Fruit fly (Drosophila melanogaster): ENCODE data around the gene CG13984.

Gene CG13984

DNA sequence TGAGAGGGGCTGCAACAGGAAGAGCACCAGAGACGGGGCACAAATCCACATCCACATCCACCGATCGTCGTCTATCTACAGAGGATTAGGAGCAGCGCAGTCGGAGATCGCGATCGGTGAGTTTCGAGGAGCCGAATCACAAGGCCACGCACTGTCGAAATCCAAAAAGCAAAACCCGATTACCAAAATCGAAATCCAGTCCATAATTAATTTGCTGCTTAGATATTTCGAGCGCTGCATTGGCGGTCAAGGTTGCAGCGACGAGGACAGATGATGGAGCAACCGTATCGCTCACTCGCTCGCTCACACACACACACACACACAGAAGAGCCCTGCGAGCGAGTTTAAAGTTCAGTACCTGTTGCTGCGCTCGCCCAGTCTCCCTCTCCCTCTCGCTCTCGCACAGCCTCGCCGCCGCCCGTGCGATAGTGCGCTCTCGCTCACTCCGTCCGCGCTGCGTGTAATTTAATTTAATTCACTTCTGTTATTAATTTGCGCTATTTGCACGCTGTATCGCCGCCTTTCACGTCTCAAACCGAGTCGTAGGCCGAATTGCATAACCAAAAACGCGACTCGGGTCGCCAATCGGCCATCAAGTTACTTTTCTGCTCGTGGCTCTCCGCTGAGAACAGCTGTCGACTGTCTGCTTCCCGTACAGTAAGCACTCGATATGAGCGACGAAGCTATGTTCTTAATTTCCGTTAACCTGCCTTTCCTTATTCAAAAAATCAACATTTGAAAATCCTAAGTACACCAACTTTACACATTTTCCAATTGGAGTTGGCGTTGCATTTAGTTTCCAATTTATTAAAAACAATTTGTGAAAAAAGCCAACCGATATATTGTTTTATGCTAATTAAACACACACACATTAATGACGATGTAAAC, 30.6 kb downstream of the CG13984 start:
- no peak for TF ChIP-seq pan (optimal IDR thresholded peaks at IDR 0.05)
- no peak for TF ChIP-seq Rel (GFP tag; optimal IDR thresholded peaks at IDR 0.05)
- TF ChIP-seq Rel (tag; optimal IDR thresholded peaks at IDR 0.05), result no peak
- TF ChIP-seq dmrt93B (GFP tag; optimal IDR thresholded peaks at IDR 0.05), result peak; percentile 2
- no peak for TF ChIP-seq Dfd (GFP tag; optimal IDR thresholded peaks at IDR 0.05)
- peak; percentile 55 for TF ChIP-seq br (GFP tag; optimal IDR thresholded peaks at IDR 0.05)
- TF ChIP-seq Dif (GFP tag; optimal IDR thresholded peaks at IDR 0.05; ENCODE audit: partially characterized antibody), result peak; percentile 35
- TF ChIP-seq lola (GFP tag; optimal IDR thresholded peaks at IDR 0.05), result peak; percentile 5
- peak; percentile 54 for TF ChIP-seq Hnf4 (GFP tag; optimal IDR thresholded peaks at IDR 0.05)
- no peak for TF ChIP-seq jim (GFP tag; optimal IDR thresholded peaks at IDR 0.05)
- TF ChIP-seq CG32264 (GFP tag; optimal IDR thresholded peaks at IDR 0.05), result peak; percentile 8
- TF ChIP-seq rgr (GFP tag; optimal IDR thresholded peaks at IDR 0.05), result peak; percentile 38
- no peak for TF ChIP-seq Sp1 (GFP tag; optimal IDR thresholded peaks at IDR 0.05)
- no peak for TF ChIP-seq sv (GFP tag; optimal IDR thresholded peaks at IDR 0.05)
- TF ChIP-seq Hr83 (GFP tag; optimal IDR thresholded peaks at IDR 0.05; ENCODE audit: poor library complexity, severe bottlenecking), result no peak
- no peak for TF ChIP-seq dl (GFP tag; optimal IDR thresholded peaks at IDR 0.05; ENCODE audit: insufficient read depth in 1 of 2, partially characterized antibody in 2 of 2)
- TF ChIP-seq woc (GFP tag; optimal IDR thresholded peaks at IDR 0.05), result peak; percentile 17
- TF ChIP-seq ey (GFP tag; optimal IDR thresholded peaks at IDR 0.05), result peak; percentile 50
- TF ChIP-seq HLH106 (tag; optimal IDR thresholded peaks at IDR 0.05), result peak; percentile 20
- no peak for TF ChIP-seq Abd-B (GFP tag; optimal IDR thresholded peaks at IDR 0.05)
- peak; percentile 22 for TF ChIP-seq OdsH (GFP tag; optimal IDR thresholded peaks at IDR 0.05)
- peak in 1 of 2 experiments; percentile 43 for TF ChIP-seq foxo (GFP tag; optimal IDR thresholded peaks at IDR 0.05)
- TF ChIP-seq usp (GFP tag; optimal IDR thresholded peaks at IDR 0.05), result no peak
- peak; percentile 32 for TF ChIP-seq h (GFP tag; optimal IDR thresholded peaks at IDR 0.05)

DNA sequence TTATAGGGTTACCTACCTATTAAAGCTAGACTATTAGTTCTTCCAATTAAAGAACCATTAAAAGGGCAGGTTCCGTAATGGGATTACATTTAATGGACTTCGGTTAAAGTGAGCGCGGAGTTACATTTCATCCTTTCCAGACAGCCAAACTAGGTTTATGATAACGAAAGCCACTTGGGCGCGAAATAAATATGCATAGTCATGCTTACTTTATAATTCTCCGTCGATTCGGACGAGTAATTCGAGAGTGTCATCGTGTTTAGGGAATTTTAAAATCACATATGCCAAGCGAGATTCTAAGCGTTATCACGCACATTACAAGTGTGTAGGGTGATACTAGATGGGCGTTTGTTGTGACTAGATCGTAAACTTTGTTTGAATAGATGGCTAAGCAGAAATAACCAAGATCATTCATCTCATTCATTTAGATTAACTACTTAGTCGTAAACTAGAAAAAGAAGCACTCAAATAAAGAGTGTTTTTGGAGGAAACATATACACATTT, 31.7 kb downstream of the CG13984 start:
- no peak for TF ChIP-seq Hr83 (GFP tag; optimal IDR thresholded peaks at IDR 0.05; ENCODE audit: poor library complexity, severe bottlenecking)
- no peak for TF ChIP-seq Dif (GFP tag; optimal IDR thresholded peaks at IDR 0.05; ENCODE audit: partially characterized antibody)
- TF ChIP-seq GATAd (GFP tag; optimal IDR thresholded peaks at IDR 0.05), result no peak
- TF ChIP-seq Abd-B (GFP tag; optimal IDR thresholded peaks at IDR 0.05), result no peak
- no peak for TF ChIP-seq foxo (GFP tag; optimal IDR thresholded peaks at IDR 0.05)
- no peak for TF ChIP-seq usp (GFP tag; optimal IDR thresholded peaks at IDR 0.05)
- TF ChIP-seq rgr (GFP tag; optimal IDR thresholded peaks at IDR 0.05), result no peak
- no peak for TF ChIP-seq psq (GFP tag; optimal IDR thresholded peaks at IDR 0.05)
- TF ChIP-seq h (GFP tag; optimal IDR thresholded peaks at IDR 0.05), result no peak
- TF ChIP-seq woc (GFP tag; optimal IDR thresholded peaks at IDR 0.05), result no peak
- TF ChIP-seq Vsx2 (GFP tag; optimal IDR thresholded peaks at IDR 0.05; ENCODE audit: partially characterized antibody), result no peak
- TF ChIP-seq dl (GFP tag; optimal IDR thresholded peaks at IDR 0.05; ENCODE audit: insufficient read depth in 1 of 2, partially characterized antibody in 2 of 2), result no peak
- no peak for TF ChIP-seq brk (GFP tag; optimal IDR thresholded peaks at IDR 0.05)
- no peak for TF ChIP-seq Mio (GFP tag; optimal IDR thresholded peaks at IDR 0.05)
- TF ChIP-seq HLH106 (tag; optimal IDR thresholded peaks at IDR 0.05), result no peak
- TF ChIP-seq CrebA (GFP tag; optimal IDR thresholded peaks at IDR 0.05; ENCODE audit: borderline replicate concordance), result no peak

DNA sequence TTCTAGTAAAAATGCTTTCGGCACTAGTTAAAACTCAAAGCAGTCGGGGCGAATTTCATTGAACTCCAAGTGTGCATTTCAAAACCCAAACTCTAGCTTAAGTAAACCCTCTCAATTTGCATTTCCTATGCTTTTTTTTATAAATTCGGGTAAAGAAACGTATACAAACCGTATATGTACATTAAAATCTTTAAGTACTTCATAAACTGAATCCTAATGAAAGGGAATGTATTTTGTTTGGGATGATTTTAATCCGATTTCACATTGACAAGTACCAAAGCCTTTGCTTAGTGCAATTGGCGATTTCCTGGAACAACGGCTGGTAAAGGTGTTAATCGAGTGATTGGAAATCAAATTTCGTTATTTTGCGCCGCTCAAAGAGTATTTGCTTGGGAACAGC, 32.6 kb downstream of the CG13984 start:
- TF ChIP-seq jim (GFP tag; optimal IDR thresholded peaks at IDR 0.05), result no peak
- TF ChIP-seq Hr83 (GFP tag; optimal IDR thresholded peaks at IDR 0.05; ENCODE audit: poor library complexity, severe bottlenecking), result no peak
- no peak for TF ChIP-seq brk (GFP tag; optimal IDR thresholded peaks at IDR 0.05)
- no peak for TF ChIP-seq pan (optimal IDR thresholded peaks at IDR 0.05)
- TF ChIP-seq GATAd (GFP tag; optimal IDR thresholded peaks at IDR 0.05), result no peak
- TF ChIP-seq woc (GFP tag; optimal IDR thresholded peaks at IDR 0.05), result no peak
- no peak for TF ChIP-seq CG9705 (GFP tag; optimal IDR thresholded peaks at IDR 0.05)
- no peak for TF ChIP-seq dmrt93B (GFP tag; optimal IDR thresholded peaks at IDR 0.05)
- TF ChIP-seq ey (GFP tag; optimal IDR thresholded peaks at IDR 0.05), result no peak
- no peak for TF ChIP-seq fru (GFP tag; optimal IDR thresholded peaks at IDR 0.05)
- TF ChIP-seq N (GFP tag; optimal IDR thresholded peaks at IDR 0.05), result no peak
- TF ChIP-seq Vsx2 (GFP tag; optimal IDR thresholded peaks at IDR 0.05; ENCODE audit: partially characterized antibody), result no peak
- TF ChIP-seq Dif (GFP tag; optimal IDR thresholded peaks at IDR 0.05; ENCODE audit: partially characterized antibody), result no peak
- TF ChIP-seq CG32264 (GFP tag; optimal IDR thresholded peaks at IDR 0.05), result no peak
